Fruit fly (Drosophila melanogaster): ENCODE measurements around the gene spz.

spz gene

DNA sequence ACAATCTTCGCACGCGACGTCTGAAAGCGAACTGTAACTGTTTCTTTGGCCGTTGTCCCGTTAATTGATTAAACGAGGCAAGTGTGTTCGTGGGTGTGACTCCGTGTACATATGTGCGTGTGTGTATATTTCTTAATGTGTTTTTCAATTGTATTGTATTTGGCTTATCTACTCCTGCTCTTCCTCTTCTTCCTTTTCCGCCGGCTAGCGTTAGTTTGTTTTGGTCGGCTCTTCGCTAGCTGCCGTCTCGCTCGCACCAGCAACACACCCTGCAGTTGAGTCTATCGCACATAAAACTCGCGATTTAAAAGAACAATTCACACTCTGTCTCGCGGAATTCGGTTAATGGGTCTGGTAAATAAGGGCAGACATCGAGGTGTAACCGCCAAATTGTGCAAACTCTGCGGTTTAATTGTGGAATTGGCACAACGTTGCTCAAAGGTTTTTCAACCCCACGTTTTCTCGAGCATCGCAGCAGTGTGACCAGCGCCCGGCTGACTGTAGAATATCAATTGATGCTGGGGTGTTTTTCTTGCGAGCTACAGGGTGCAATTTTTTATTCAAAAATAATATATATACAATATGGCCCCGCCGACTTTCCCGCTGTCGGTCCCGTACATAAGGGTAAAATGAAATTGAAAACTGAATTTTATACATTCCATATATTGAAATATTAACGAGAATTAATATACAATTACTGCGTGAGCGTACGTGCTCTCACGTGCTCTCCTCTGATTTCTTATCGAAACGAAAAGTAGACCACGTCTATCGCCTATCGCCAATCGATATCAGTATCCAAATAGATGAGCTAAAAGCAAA, 42.1 kb upstream of the spz start, which contains the start of the genes gb and CG5815 (continued):
- peak; percentile 87 for TF ChIP-seq ems (GFP tag; optimal IDR thresholded peaks at IDR 0.05)
- peak; percentile 85 for TF ChIP-seq dm (GFP tag; optimal IDR thresholded peaks at IDR 0.05)
- peak; percentile 91 for TF ChIP-seq Gug (GFP tag; IDR thresholded peaks at IDR 0.05)
- TF ChIP-seq CTCF (GFP tag; optimal IDR thresholded peaks at IDR 0.05), result peak; percentile 17
- no peak for TF ChIP-seq pb (GFP tag; optimal IDR thresholded peaks at IDR 0.05)
- TF ChIP-seq CG17912 (GFP tag; optimal IDR thresholded peaks at IDR 0.05), result peak; percentile 66
- TF ChIP-seq knrl (GFP tag; IDR thresholded peaks at IDR 0.05; ENCODE audit: partially characterized antibody), result peak; percentile 92
- peak; percentile 90 for TF ChIP-seq CG11504 (tag; optimal IDR thresholded peaks at IDR 0.05)
- peak; percentile 92 for TF ChIP-seq phol (tag; optimal IDR thresholded peaks at IDR 0.05)
- peak; percentile 17 for TF ChIP-seq CG31365 (tag; optimal IDR thresholded peaks at IDR 0.05)
- TF ChIP-seq pan (optimal IDR thresholded peaks at IDR 0.05), result no peak
- TF ChIP-seq pan (GFP tag; optimal IDR thresholded peaks at IDR 0.05 in 1 of 2, IDR thresholded peaks at IDR 0.05 in 1 of 2), result peak in 1 of 2 experiments; percentile 90
- TF ChIP-seq CG5180 (GFP tag; optimal IDR thresholded peaks at IDR 0.05), result no peak
- no peak for TF ChIP-seq yki (optimal IDR thresholded peaks at IDR 0.05)
- peak; percentile 99 for TF ChIP-seq CG13287 (GFP tag; IDR thresholded peaks at IDR 0.05; ENCODE audit: partially characterized antibody)
- no peak for TF ChIP-seq fd64A (GFP tag; optimal IDR thresholded peaks at IDR 0.05)
- TF ChIP-seq MESR4 (GFP tag; optimal IDR thresholded peaks at IDR 0.05), result peak; percentile 41
- TF ChIP-seq Hr39 (optimal IDR thresholded peaks at IDR 0.05), result no peak
- TF ChIP-seq CG11398 (GFP tag; optimal IDR thresholded peaks at IDR 0.05), result peak; percentile 43
- TF ChIP-seq CG7357 (GFP tag; IDR thresholded peaks at IDR 0.05), result peak; percentile 78
- peak; percentile 91 for TF ChIP-seq bcd (GFP tag; optimal IDR thresholded peaks at IDR 0.05)
- TF ChIP-seq cg (GFP tag; optimal IDR thresholded peaks at IDR 0.05), result peak; percentile 75
- peak; percentile 48 for TF ChIP-seq Mes4 (GFP tag; optimal IDR thresholded peaks at IDR 0.05)
- no peak for TF ChIP-seq lov (optimal IDR thresholded peaks at IDR 0.05)
- peak; percentile 20; the same call in 1 of the 3 replicates for TF ChIP-seq lov (GFP tag; IDR thresholded peaks at IDR 0.05)
- TF ChIP-seq jigr1 (GFP tag; IDR thresholded peaks at IDR 0.05), result peak; percentile 68; the same call in 1 of the 3 replicates
- peak; percentile 50 for TF ChIP-seq pnt (GFP tag; optimal IDR thresholded peaks at IDR 0.05)
- peak; percentile 87 for TF ChIP-seq HLH54F (GFP tag; optimal IDR thresholded peaks at IDR 0.05)
- TF ChIP-seq pfk (GFP tag; optimal IDR thresholded peaks at IDR 0.05), result peak; percentile 17
- TF ChIP-seq fru (optimal IDR thresholded peaks at IDR 0.05), result no peak
- peak; percentile 85 for TF ChIP-seq CG2889 (GFP tag; IDR thresholded peaks at IDR 0.05)
- peak; percentile 91 for TF ChIP-seq CG8924 (tag; optimal IDR thresholded peaks at IDR 0.05)
- peak; percentile 96 for TF ChIP-seq CG2129 (GFP tag; IDR thresholded peaks at IDR 0.05; ENCODE audit: partially characterized antibody)
- peak; percentile 86 for TF ChIP-seq Dek (tag; optimal IDR thresholded peaks at IDR 0.05)
- TF ChIP-seq unpg (GFP tag; optimal IDR thresholded peaks at IDR 0.05), result peak; percentile 89
- peak; percentile 82 for TF ChIP-seq Dad (GFP tag; optimal IDR thresholded peaks at IDR 0.05)
- peak; percentile 70 for TF ChIP-seq Nf-YA (GFP tag; IDR thresholded peaks at IDR 0.05)
- TF ChIP-seq grn (GFP tag; optimal IDR thresholded peaks at IDR 0.05), result peak; percentile 61
- TF ChIP-seq corto (GFP tag; optimal IDR thresholded peaks at IDR 0.05), result peak; percentile 88
- TF ChIP-seq tup (GFP tag; optimal IDR thresholded peaks at IDR 0.05), result peak; percentile 84
- TF ChIP-seq vvl (GFP tag; IDR thresholded peaks at IDR 0.05), result peak; percentile 93
- TF ChIP-seq ewg (GFP tag; optimal IDR thresholded peaks at IDR 0.05), result peak; percentile 85
- peak; percentile 65 for TF ChIP-seq CG17186 (GFP tag; optimal IDR thresholded peaks at IDR 0.05)
- TF ChIP-seq CG6791 (GFP tag; IDR thresholded peaks at IDR 0.05; ENCODE audit: partially characterized antibody), result peak; percentile 92
- peak; percentile 73 for TF ChIP-seq CG1529 (GFP tag; optimal IDR thresholded peaks at IDR 0.05)
- peak; percentile 91 for TF ChIP-seq CG17829 (tag; optimal IDR thresholded peaks at IDR 0.05)
- TF ChIP-seq CG11695 (GFP tag; IDR thresholded peaks at IDR 0.05), result peak; percentile 90
- peak; percentile 13 for TF ChIP-seq CG4707 (GFP tag; optimal IDR thresholded peaks at IDR 0.05)
- TF ChIP-seq CG2120 (GFP tag; optimal IDR thresholded peaks at IDR 0.05), result peak; percentile 96
- TF ChIP-seq Lim3 (GFP tag; IDR thresholded peaks at IDR 0.05), result peak; percentile 60; the same call in 1 of the 2 replicates
- no peak for TF ChIP-seq p53 (GFP tag; optimal IDR thresholded peaks at IDR 0.05)

All from whole organism, embryonic.